Worm (Caenorhabditis elegans): Measurements from ENCODE around the gene hmp-1.

- TF ChIP-seq ceh-82 (tag; optimal IDR thresholded peaks at IDR 0.05) (no peak), snu-23 (GFP tag; optimal IDR thresholded peaks at IDR 0.05) (no peak), C04F5.9 (tag; optimal IDR thresholded peaks at IDR 0.05) (no peak), xbp-1 (tag; optimal IDR thresholded peaks at IDR 0.05) (no peak), nhr-237 (tag; optimal IDR thresholded peaks at IDR 0.05) (no peak), lir-3 (tag; optimal IDR thresholded peaks at IDR 0.05; ENCODE audit: poor library complexity) (no peak), blmp-1 (tag; optimal IDR thresholded peaks at IDR 0.05) (no peak), nhr-28 (tag; optimal IDR thresholded peaks at IDR 0.05) (no peak), skn-1 (tag; optimal IDR thresholded peaks at IDR 0.05) (no peak), mab-9 (GFP tag; IDR thresholded peaks at IDR 0.05) (no peak), dsc-1 (tag; optimal IDR thresholded peaks at IDR 0.05) (no peak), pqm-1 (tag; optimal IDR thresholded peaks at IDR 0.05) (no peak), tbx-2 (tag; optimal IDR thresholded peaks at IDR 0.05) (no peak), ama-1 (optimal IDR thresholded peaks at IDR 0.05) (no peak)
These were observed at the start of gene hmp-1 for ce11 chrV:11845492-11845891.

Data from whole organism, L1 larva.